Worm (Caenorhabditis elegans) whole organism, L3 larva: ENCODE data around the gene K10B4.1.

Source experiments
- R02D3.7 ChIP-seq: fragments of 150-350 bp; optimal IDR thresholded peaks from 2 replicates; lab custom pipeline; 2014; ENCODE audit warnings: missing biosample characterization, missing genetic modification characterization
- aly-2 ChIP-seq: fragments of 150-350 bp; optimal IDR thresholded peaks from 2 replicates; lab custom pipeline; 2014; ENCODE audit warnings: missing biosample characterization, missing genetic modification characterization
- ama-1 ChIP-seq: fragments of 150-350 bp; optimal IDR thresholded peaks from 2 replicates; lab custom pipeline; 2018
- ceh-82 ChIP-seq: fragments of 150-350 bp; optimal IDR thresholded peaks from 2 replicates; lab custom pipeline; 2014; ENCODE audit warnings: missing biosample characterization, missing genetic modification characterization
- daf-12 ChIP-seq: fragments of 150-350 bp; optimal IDR thresholded peaks from 2 replicates; lab custom pipeline; 2014; ENCODE audit warnings: missing biosample characterization, missing genetic modification reagents, missing genetic modification characterization
- egl-5 ChIP-seq: fragments of 150-350 bp; optimal IDR thresholded peaks from 2 replicates; lab custom pipeline; 2017; ENCODE audit warnings: missing biosample characterization, missing genetic modification reagents, missing genetic modification characterization, inconsistent platforms
- elt-2 ChIP-seq: sonication (generic microtip); optimal IDR thresholded peaks from 2 replicates; lab custom pipeline; 2016; ENCODE audit warnings: missing genetic modification reagents, mild to moderate bottlenecking, missing genetic modification characterization, missing compliant biosample characterization
- eor-1 ChIP-seq, 2 experiments: fragments of 150-350 bp; optimal IDR thresholded peaks; 2 replicates each; lab custom pipeline; 2014 to 2018; ENCODE audit warnings: missing biosample characterization in 2 of 2, missing genetic modification characterization in 2 of 2
- fkh-10 ChIP-seq: sonication (generic microtip); optimal IDR thresholded peaks from 2 replicates; lab custom pipeline; 2017; ENCODE audit warnings: missing biosample characterization, missing genetic modification reagents, missing genetic modification characterization
- hmg-11 ChIP-seq: sonication (generic microtip); optimal IDR thresholded peaks from 2 replicates; lab custom pipeline; 2016; ENCODE audit warnings: missing genetic modification characterization, missing compliant biosample characterization
- lin-15B ChIP-seq: fragments of 150-350 bp; optimal IDR thresholded peaks from 2 replicates; lab custom pipeline; 2014; ENCODE audit warnings: missing biosample characterization, missing genetic modification characterization
- lin-39 ChIP-seq: fragments of 150-350 bp; optimal IDR thresholded peaks from 2 replicates; lab custom pipeline; 2018; ENCODE audit warnings: missing biosample characterization, missing genetic modification reagents, missing genetic modification characterization
- mdl-1 ChIP-seq: fragments of 150-350 bp; optimal IDR thresholded peaks from 2 replicates; lab custom pipeline; 2014; ENCODE audit warnings: missing biosample characterization, missing genetic modification characterization
- mml-1 ChIP-seq: fragments of 150-350 bp; sonication (generic microtip); optimal IDR thresholded peaks from 3 replicates; lab custom pipeline; 2014; ENCODE audit warnings: missing biosample characterization, missing genetic modification characterization
- nfya-1 ChIP-seq: sonication (generic microtip); optimal IDR thresholded peaks from 2 replicates; lab custom pipeline; 2017; ENCODE audit warnings: missing genetic modification characterization, mild to moderate bottlenecking, missing compliant biosample characterization, antibody characterized with exemption, moderate library complexity; ENCODE audit not compliant: insufficient read depth
- nhr-11 ChIP-seq: fragments of 150-350 bp; optimal IDR thresholded peaks from 2 replicates; lab custom pipeline; 2014; ENCODE audit warnings: missing biosample characterization, missing genetic modification characterization
- nhr-12 ChIP-seq: fragments of 150-350 bp; optimal IDR thresholded peaks from 2 replicates; lab custom pipeline; 2014; ENCODE audit warnings: missing biosample characterization, missing genetic modification characterization
- nhr-23 ChIP-seq: fragments of 150-350 bp; optimal IDR thresholded peaks from 2 replicates; lab custom pipeline; 2014; ENCODE audit warnings: missing biosample characterization, missing genetic modification reagents, missing genetic modification characterization
- nhr-237 ChIP-seq: fragments of 150-350 bp; optimal IDR thresholded peaks from 2 replicates; lab custom pipeline; 2014; ENCODE audit warnings: missing biosample characterization, missing genetic modification characterization
- nhr-25 ChIP-seq: sonication (generic microtip); optimal IDR thresholded peaks from 2 replicates; lab custom pipeline; 2017; ENCODE audit warnings: missing biosample characterization, missing genetic modification characterization
- nhr-28 ChIP-seq: fragments of 150-350 bp; optimal IDR thresholded peaks from 2 replicates; lab custom pipeline; 2014; ENCODE audit warnings: missing biosample characterization, missing genetic modification characterization
- nhr-67 ChIP-seq: fragments of 150-350 bp; optimal IDR thresholded peaks from 2 replicates; lab custom pipeline; 2014; ENCODE audit warnings: missing biosample characterization, missing genetic modification characterization
- nhr-77 ChIP-seq: fragments of 150-350 bp; optimal IDR thresholded peaks from 2 replicates; lab custom pipeline; 2014; ENCODE audit warnings: missing biosample characterization, missing genetic modification characterization
- pha-4 ChIP-seq: fragments of 150-350 bp; optimal IDR thresholded peaks from 2 replicates; lab custom pipeline; 2014; ENCODE audit warnings: missing biosample characterization, missing genetic modification reagents, missing genetic modification characterization
- pqm-1 ChIP-seq: fragments of 150-350 bp; optimal IDR thresholded peaks from 2 replicates; lab custom pipeline; 2017; ENCODE audit warnings: missing biosample characterization, missing genetic modification characterization, inconsistent platforms
- sea-2 ChIP-seq: fragments of 150-350 bp; sonication (generic microtip); optimal IDR thresholded peaks from 4 replicates; lab custom pipeline; 2014; ENCODE audit warnings: missing biosample characterization, missing genetic modification reagents, missing genetic modification characterization
- skn-1 ChIP-seq: fragments of 150-350 bp; optimal IDR thresholded peaks from 2 replicates; lab custom pipeline; 2014; ENCODE audit warnings: missing biosample characterization, missing genetic modification characterization
- snpc-4 ChIP-seq: fragments of 150-350 bp; optimal IDR thresholded peaks from 2 replicates; lab custom pipeline; 2014; ENCODE audit warnings: missing biosample characterization, missing genetic modification characterization
- unc-39 ChIP-seq: sonication (generic microtip); optimal IDR thresholded peaks from 4 replicates; lab custom pipeline; 2017; ENCODE audit warnings: missing biosample characterization, missing genetic modification characterization
- unc-62 ChIP-seq: fragments of 150-350 bp; sonication (generic microtip); optimal IDR thresholded peaks from 4 replicates; lab custom pipeline; 2014; ENCODE audit warnings: missing biosample characterization, missing genetic modification reagents, missing genetic modification characterization
- ztf-11 ChIP-seq: fragments of 150-350 bp; optimal IDR thresholded peaks from 2 replicates; lab custom pipeline; 2014; ENCODE audit warnings: missing biosample characterization, missing genetic modification characterization
- ztf-4 ChIP-seq: fragments of 150-350 bp; optimal IDR thresholded peaks from 2 replicates; lab custom pipeline; 2014; ENCODE audit warnings: missing biosample characterization, missing genetic modification characterization

Gene K10B4.1

ce11 chrII:122494-122893 lies 12.8 kb upstream of the K10B4.1 start:
- no peak for TF ChIP-seq daf-12 (tag; lab: Kevin White, UChicago)
- TF ChIP-seq skn-1 (tag; lab: Kevin White, UChicago) = peak; percentile 5
- peak; percentile 49 for TF ChIP-seq pqm-1 (tag; lab: Kevin White, UChicago)
- no peak for TF ChIP-seq hmg-11
- no peak for TF ChIP-seq snpc-4 (tag; lab: Kevin White, UChicago)
- TF ChIP-seq ama-1 (lab: Kevin White, UChicago) = no peak
- TF ChIP-seq nhr-28 (tag; lab: Kevin White, UChicago) = no peak
- TF ChIP-seq elt-2 (tag; lab: Kevin White, UChicago) = peak; percentile 55
- TF ChIP-seq nfya-1 = no peak
- no peak for TF ChIP-seq mml-1 (tag; lab: Kevin White, UChicago)
- TF ChIP-seq sea-2 (GFP tag; lab: Kevin White, UChicago) = no peak
- TF ChIP-seq pha-4 = peak; percentile 75
- TF ChIP-seq ceh-82 = no peak
- TF ChIP-seq, all 47 proteins: peak for 4

ce11 chrII:124904-125303 lies 10.4 kb upstream of the K10B4.1 start, which contains the start of gene nmur-2:
TSS of gene nmur-2 (minus strand) at chrII:125004.
- TF ChIP-seq lin-15B (tag; lab: Kevin White, UChicago) = no peak
- no peak for TF ChIP-seq lin-39 (tag; lab: Kevin White, UChicago)
- TF ChIP-seq R02D3.7 = no peak
- TF ChIP-seq aly-2 (tag; lab: Kevin White, UChicago) = no peak
- TF ChIP-seq egl-5 (tag; lab: Kevin White, UChicago) = no peak
- TF ChIP-seq ama-1 (lab: Kevin White, UChicago) = no peak
- TF ChIP-seq unc-62 (GFP tag; lab: Kevin White, UChicago) = no peak
- TF ChIP-seq nhr-28 (tag; lab: Kevin White, UChicago) = no peak
- no peak for TF ChIP-seq nhr-23 (tag; lab: Kevin White, UChicago)
- no peak for TF ChIP-seq elt-2 (tag; lab: Kevin White, UChicago)
- TF ChIP-seq nhr-25 (tag; lab: Kevin White, UChicago) = no peak
- no peak for TF ChIP-seq nhr-11 (tag; lab: Kevin White, UChicago)
- no peak for TF ChIP-seq fkh-10
- TF ChIP-seq nhr-12 = no peak
- no peak for TF ChIP-seq ztf-4 (tag; lab: Kevin White, UChicago)

DNA sequence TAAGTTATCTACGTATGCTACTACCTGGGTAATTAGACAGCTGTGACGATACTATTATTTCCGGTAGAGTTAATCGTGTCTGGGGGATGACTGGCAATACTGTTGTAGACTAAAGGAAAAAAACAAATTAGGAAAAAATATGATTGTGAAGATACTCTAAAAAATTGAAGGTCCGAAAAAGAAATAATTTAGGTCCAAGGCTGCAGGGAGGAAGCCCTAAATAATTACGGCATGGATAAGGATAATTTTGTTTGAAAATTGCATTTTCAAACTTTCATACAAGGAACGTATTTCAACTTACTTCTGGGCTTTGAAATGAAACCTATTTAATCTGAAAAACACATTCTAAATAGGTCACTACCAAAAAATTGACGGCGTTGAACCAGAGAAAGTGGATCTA lies 6.3 kb upstream of the K10B4.1 start, which contains the start of gene srd-3:
TSS of gene srd-3 (minus strand) at position 101 of the 400 bp plus-strand sequence.
- TF ChIP-seq nhr-237 (no peak), snpc-4 (tag; lab: Kevin White, UChicago) (no peak), unc-39 (tag; lab: Kevin White, UChicago) (no peak), eor-1 (tag; optimal IDR thresholded peaks at IDR 0.05; lab: Kevin White, UChicago) (no peak), nhr-12 (no peak), nhr-67 (tag; lab: Kevin White, UChicago) (no peak), ceh-82 (no peak), nhr-11 (tag; lab: Kevin White, UChicago) (no peak)
- TF ChIP-seq, all 47 proteins: peak for 0

ce11 chrII:129770-130169 lies 5.5 kb upstream of the K10B4.1 start:
- no peak for TF ChIP-seq lin-15B (tag; lab: Kevin White, UChicago)

- peak; percentile 68 for TF ChIP-seq egl-5 (tag; lab: Kevin White, UChicago)
- no peak for TF ChIP-seq nhr-77 (tag; lab: Kevin White, UChicago)
- TF ChIP-seq nhr-12 = no peak
- no peak for TF ChIP-seq snpc-4 (tag; lab: Kevin White, UChicago)
These were observed 1.6 kb upstream of the K10B4.1 start, which contains the start of gene cwn-1 for ce11 chrII:133548-134275. TSS of gene cwn-1 (minus strand) at chrII:133598.

DNA sequence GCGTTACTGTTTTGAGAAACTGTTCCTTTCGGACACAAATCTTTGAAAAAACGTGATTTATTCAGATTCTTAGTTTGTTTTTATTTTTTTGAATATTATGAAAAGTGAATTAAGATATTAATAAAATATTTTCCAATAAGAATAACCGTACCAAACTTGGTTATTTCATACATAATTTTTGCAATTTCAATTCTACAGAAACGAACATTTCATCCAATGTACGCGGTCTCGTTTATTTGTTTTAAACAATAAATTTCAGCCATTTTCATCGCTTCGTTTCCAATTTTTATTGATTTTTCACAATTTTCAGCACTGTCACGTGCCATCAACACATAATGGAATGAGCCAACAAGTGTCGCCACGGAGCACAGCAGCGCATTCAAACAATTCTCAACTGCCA lies 11.7 kb downstream of the K10B4.1 start, which contains the start of gene T25D3.4:
TSS of gene T25D3.4 (plus strand) at position 301 of the 400 bp plus-strand sequence.
- TF ChIP-seq elt-2 (tag; lab: Kevin White, UChicago) (peak; percentile 17), mdl-1 (tag; lab: Kevin White, UChicago) (no peak), ztf-11 (tag; lab: Kevin White, UChicago) (no peak), nhr-67 (tag; lab: Kevin White, UChicago) (no peak), eor-1 (tag; optimal IDR thresholded peaks at IDR 0.05; lab: Kevin White, UChicago) (no peak)
